Worm (Caenorhabditis elegans): ENCODE results near the gene dhs-19.

- no peak for TF ChIP-seq ceh-13 (GFP tag; optimal IDR thresholded peaks at IDR 0.05)
- no peak for TF ChIP-seq ama-1 (optimal IDR thresholded peaks at IDR 0.05)
- no peak for TF ChIP-seq aly-1 (tag; optimal IDR thresholded peaks at IDR 0.05)
- TF ChIP-seq F13C5.2 (tag; optimal IDR thresholded peaks at IDR 0.05) = no peak
- TF ChIP-seq ets-7 (tag; optimal IDR thresholded peaks at IDR 0.05) = no peak
- TF ChIP-seq tbx-11 (GFP tag; IDR thresholded peaks at IDR 0.05) = no peak
- no peak for TF ChIP-seq hmg-4 (GFP tag; optimal IDR thresholded peaks at IDR 0.05)
- no peak for TF ChIP-seq scrt-1 (GFP tag; IDR thresholded peaks at IDR 0.05)
These were observed 2.2 kb upstream of the dhs-19 start, which contains the start of gene T11F9.21 for ce11 chrV:11492456-11492855.

All from whole organism, early embryonic.